Fruit fly (Drosophila melanogaster): ENCODE data around the gene CG9784.

Gene CG9784

dm6 chrX:16553542-16554182 is 45.4 kb downstream of the CG9784 start, which contains the start of gene Arp2 (continued):
- TF ChIP-seq CG11696 (GFP tag; IDR thresholded peaks at IDR 0.05) (no peak), CG7928 (GFP tag; optimal IDR thresholded peaks at IDR 0.05) (no peak), Doc3 (GFP tag; IDR thresholded peaks at IDR 0.05; ENCODE audit: partially characterized antibody) (peak; percentile 63; the same call in 2 of the 3 replicates), hb (GFP tag; IDR thresholded peaks at IDR 0.05; ENCODE audit: partially characterized antibody) (peak; percentile 68), CG18599 (GFP tag; optimal IDR thresholded peaks at IDR 0.05) (no peak), Sox102F (GFP tag; optimal IDR thresholded peaks at IDR 0.05) (no peak), Blimp-1 (GFP tag; optimal IDR thresholded peaks at IDR 0.05) (no peak), CG10462 (GFP tag; optimal IDR thresholded peaks at IDR 0.05) (no peak), Antp (GFP tag; optimal IDR thresholded peaks at IDR 0.05) (no peak), H2.0 (GFP tag; IDR thresholded peaks at IDR 0.05) (no peak), zen (tag; optimal IDR thresholded peaks at IDR 0.05) (no peak), Gsc (GFP tag; IDR thresholded peaks at IDR 0.05) (no peak), Atf-2 (GFP tag; optimal IDR thresholded peaks at IDR 0.05) (no peak), CG14441 (GFP tag; IDR thresholded peaks at IDR 0.05) (no peak), sens (GFP tag) (peak; percentile 79), zfh2 (GFP tag; optimal IDR thresholded peaks at IDR 0.05) (no peak), CG1024 (GFP tag; IDR thresholded peaks at IDR 0.05) (no peak), sr (GFP tag; IDR thresholded peaks at IDR 0.05) (no peak), Dbx (GFP tag; IDR thresholded peaks at IDR 0.05) (no peak), CG9932 (GFP tag; IDR thresholded peaks at IDR 0.05) (no peak), Ada2b (GFP tag; IDR thresholded peaks at IDR 0.05) (no peak), Atf6 (GFP tag; IDR thresholded peaks at IDR 0.05) (no peak), Sox100B (GFP tag; optimal IDR thresholded peaks at IDR 0.05) (no peak), seq (GFP tag; IDR thresholded peaks at IDR 0.05) (no peak), pfk (GFP tag; optimal IDR thresholded peaks at IDR 0.05) (no peak), Trl (optimal IDR thresholded peaks at IDR 0.05) (peak; percentile 55 to 70), Trl (GFP tag; optimal IDR thresholded peaks at IDR 0.05) (no peak), Dfd (GFP tag; optimal IDR thresholded peaks at IDR 0.05) (no peak), CG9609 (GFP tag; optimal IDR thresholded peaks at IDR 0.05) (no peak), Bdp1 (GFP tag; optimal IDR thresholded peaks at IDR 0.05) (no peak), CG9817 (tag; optimal IDR thresholded peaks at IDR 0.05) (no peak), CG12236 (GFP tag; optimal IDR thresholded peaks at IDR 0.05) (no peak), mirr (GFP tag; optimal IDR thresholded peaks at IDR 0.05) (no peak), NC2β (GFP tag; optimal IDR thresholded peaks at IDR 0.05) (no peak), inv (GFP tag; IDR thresholded peaks at IDR 0.05; ENCODE audit: partially characterized antibody) (peak; percentile 66), kay (GFP tag; optimal IDR thresholded peaks at IDR 0.05) (no peak), CG14014 (GFP tag; IDR thresholded peaks at IDR 0.05) (no peak), Atf3 (GFP tag; optimal IDR thresholded peaks at IDR 0.05) (no peak), dpn (GFP tag; optimal IDR thresholded peaks at IDR 0.05) (no peak), HmgZ (tag; optimal IDR thresholded peaks at IDR 0.05) (no peak), CG1603 (tag; optimal IDR thresholded peaks at IDR 0.05) (no peak), tap (tag; optimal IDR thresholded peaks at IDR 0.05) (no peak), sna (GFP tag; IDR thresholded peaks at IDR 0.05; ENCODE audit: partially characterized antibody) (peak; percentile 55; the same call in 1 of the 2 replicates), gce (GFP tag; IDR thresholded peaks at IDR 0.05) (no peak), dm (GFP tag; optimal IDR thresholded peaks at IDR 0.05) (no peak), CG16779 (GFP tag; IDR thresholded peaks at IDR 0.05) (no peak), sc (optimal IDR thresholded peaks at IDR 0.05) (no peak), sc (GFP tag; optimal IDR thresholded peaks at IDR 0.05) (no peak), Bteb2 (GFP tag; optimal IDR thresholded peaks at IDR 0.05) (no peak), CG3726 (GFP tag; IDR thresholded peaks at IDR 0.05) (no peak), toy (GFP tag; IDR thresholded peaks at IDR 0.05) (no peak), CG10959 (GFP tag; IDR thresholded peaks at IDR 0.05) (no peak), CG12744 (GFP tag; optimal IDR thresholded peaks at IDR 0.05) (no peak)
